Worm (Caenorhabditis elegans): ENCODE results near the gene stt-3.
A peak's percentile ranks its signal among the peaks of the same experiment; 100 is the strongest.

The stt-3 gene

ce11 chrIII:6278301-6278827 is 29.9 kb downstream of the stt-3 start, which contains the start of gene C18F10.7:
C18F10.7 (minus strand) TSS chrIII:6278351.
- TF ChIP-seq nfya-1 (tag; optimal IDR thresholded peaks at IDR 0.05) (peak; percentile 54), unc-42 (tag; optimal IDR thresholded peaks at IDR 0.05) (peak; percentile 34), dve-1 (tag; optimal IDR thresholded peaks at IDR 0.05) (peak; percentile 11), F13H6.1 (tag; optimal IDR thresholded peaks at IDR 0.05) (no peak), pag-3 (tag; optimal IDR thresholded peaks at IDR 0.05; ENCODE audit: borderline replicate concordance) (no peak), hlh-15 (tag; optimal IDR thresholded peaks at IDR 0.05) (no peak), madf-2 (tag; optimal IDR thresholded peaks at IDR 0.05) (no peak), unc-3 (GFP tag; conservative IDR thresholded peaks at IDR 0.05) (no peak), unc-3 (tag; optimal IDR thresholded peaks at IDR 0.05) (no peak), pax-1 (tag; optimal IDR thresholded peaks at IDR 0.05) (no peak), fkh-10 (GFP tag; optimal IDR thresholded peaks at IDR 0.05) (no peak), gmeb-2 (tag; optimal IDR thresholded peaks at IDR 0.05) (no peak), ceh-30 (tag; optimal IDR thresholded peaks at IDR 0.05) (no peak), tbx-2 (tag; optimal IDR thresholded peaks at IDR 0.05) (no peak), eyg-1 (tag; optimal IDR thresholded peaks at IDR 0.05) (no peak), ceh-22 (tag; optimal IDR thresholded peaks at IDR 0.05) (no peak), ztf-16 (tag; optimal IDR thresholded peaks at IDR 0.05) (no peak), T23F11.4 (GFP tag; optimal IDR thresholded peaks at IDR 0.05) (no peak), hlh-30 (tag; optimal IDR thresholded peaks at IDR 0.05; ENCODE audit: insufficient read depth) (peak; percentile 71), ttx-3 (tag; optimal IDR thresholded peaks at IDR 0.05) (no peak)

ce11 chrIII:6279453-6279852 is 31.0 kb downstream of the stt-3 start:
- TF ChIP-seq ceh-14 (tag; optimal IDR thresholded peaks at IDR 0.05) (no peak), sox-2 (GFP tag; IDR thresholded peaks at IDR 0.05) (no peak), unc-3 (GFP tag; conservative IDR thresholded peaks at IDR 0.05) (no peak), unc-3 (tag; optimal IDR thresholded peaks at IDR 0.05) (no peak), zip-5 (tag; optimal IDR thresholded peaks at IDR 0.05) (no peak), nfya-1 (tag; optimal IDR thresholded peaks at IDR 0.05) (no peak), pqm-1 (tag; optimal IDR thresholded peaks at IDR 0.05) (no peak), rnt-1 (tag; optimal IDR thresholded peaks at IDR 0.05) (no peak), unc-55 (GFP tag; optimal IDR thresholded peaks at IDR 0.05) (no peak), ztf-16 (tag; optimal IDR thresholded peaks at IDR 0.05) (no peak), Y22D7AL.16 (tag; optimal IDR thresholded peaks at IDR 0.05) (no peak), ceh-45 (GFP tag; IDR thresholded peaks at IDR 0.05) (no peak), pax-1 (tag; optimal IDR thresholded peaks at IDR 0.05) (no peak)

ce11 chrIII:6280070-6280596 is 31.7 kb downstream of the stt-3 start, which contains the start of gene hmg-1.2:
hmg-1.2 (plus strand) TSS chrIII:6280380.
- TF ChIP-seq ceh-18 (tag; optimal IDR thresholded peaks at IDR 0.05) (peak; percentile 77), odd-2 (tag; optimal IDR thresholded peaks at IDR 0.05) (no peak), nhr-232 (tag; optimal IDR thresholded peaks at IDR 0.05) (no peak), ets-4 (tag; optimal IDR thresholded peaks at IDR 0.05) (no peak), fkh-6 (tag; optimal IDR thresholded peaks at IDR 0.05) (peak; percentile 40), tbx-2 (tag; optimal IDR thresholded peaks at IDR 0.05) (peak; percentile 51), dmd-4 (tag; optimal IDR thresholded peaks at IDR 0.05; ENCODE audit: borderline replicate concordance) (no peak), K09A11.1 (tag; optimal IDR thresholded peaks at IDR 0.05; ENCODE audit: insufficient read depth) (no peak), ceh-9 (tag; optimal IDR thresholded peaks at IDR 0.05) (no peak), zip-5 (tag; optimal IDR thresholded peaks at IDR 0.05) (no peak), ama-1 (optimal IDR thresholded peaks at IDR 0.05) (peak; percentile 59), madf-2 (tag; optimal IDR thresholded peaks at IDR 0.05) (peak; percentile 54), ceh-24 (tag; optimal IDR thresholded peaks at IDR 0.05) (no peak), sox-4 (tag; optimal IDR thresholded peaks at IDR 0.05) (no peak), syd-9 (tag; optimal IDR thresholded peaks at IDR 0.05) (no peak), pha-2 (tag; optimal IDR thresholded peaks at IDR 0.05) (no peak), rnt-1 (tag; optimal IDR thresholded peaks at IDR 0.05) (peak; percentile 48), ceh-34 (tag; optimal IDR thresholded peaks at IDR 0.05) (peak; percentile 68), pag-3 (tag; optimal IDR thresholded peaks at IDR 0.05; ENCODE audit: borderline replicate concordance) (no peak), hlh-8 (tag; optimal IDR thresholded peaks at IDR 0.05) (no peak), ceh-2 (tag; optimal IDR thresholded peaks at IDR 0.05) (no peak), sdc-2 (tag; optimal IDR thresholded peaks at IDR 0.05) (peak; percentile 15), ttx-3 (tag; optimal IDR thresholded peaks at IDR 0.05) (no peak), dve-1 (tag; optimal IDR thresholded peaks at IDR 0.05) (no peak), hlh-13 (GFP tag; optimal IDR thresholded peaks at IDR 0.05) (no peak), ceh-30 (tag; optimal IDR thresholded peaks at IDR 0.05) (no peak), tbx-7 (tag; optimal IDR thresholded peaks at IDR 0.05) (no peak), hlh-15 (tag; optimal IDR thresholded peaks at IDR 0.05) (no peak), mec-3 (tag; optimal IDR thresholded peaks at IDR 0.05; ENCODE audit: borderline replicate concordance) (no peak)
